Worm (Caenorhabditis elegans): Measurements from ENCODE around the gene pan-1.

pan-1 gene

ce11 chrIII:4568030-4568429 lies 5.5 kb downstream of the pan-1 start, which contains the start of gene mlcd-1:
Gene mlcd-1, minus strand, starts transcription at chrIII:4568130.
- TF ChIP-seq zip-5 (tag; optimal IDR thresholded peaks at IDR 0.05) (no peak), pax-1 (tag; optimal IDR thresholded peaks at IDR 0.05) (no peak), dmd-4 (tag; optimal IDR thresholded peaks at IDR 0.05; ENCODE audit: borderline replicate concordance) (no peak), odd-2 (tag; optimal IDR thresholded peaks at IDR 0.05) (no peak), elt-2 (tag; optimal IDR thresholded peaks at IDR 0.05) (no peak), ceh-2 (tag; optimal IDR thresholded peaks at IDR 0.05) (no peak), unc-42 (tag; optimal IDR thresholded peaks at IDR 0.05) (no peak), npax-4 (tag; optimal IDR thresholded peaks at IDR 0.05) (no peak), Y22D7AL.16 (tag; optimal IDR thresholded peaks at IDR 0.05) (no peak), sox-4 (tag; optimal IDR thresholded peaks at IDR 0.05) (no peak), eyg-1 (tag; optimal IDR thresholded peaks at IDR 0.05) (no peak), ama-1 (optimal IDR thresholded peaks at IDR 0.05) (no peak)

ce11 chrIII:4568455-4568854 lies 5.9 kb downstream of the pan-1 start, which contains the start of gene idhg-1:
Gene idhg-1, plus strand, starts transcription at chrIII:4568797.
- TF ChIP-seq hlh-30 (tag; optimal IDR thresholded peaks at IDR 0.05; ENCODE audit: insufficient read depth) (peak; percentile 68), fax-1 (tag; optimal IDR thresholded peaks at IDR 0.05) (peak; percentile 97), sdc-2 (tag; optimal IDR thresholded peaks at IDR 0.05) (peak; percentile 88), ceh-6 (GFP tag; optimal IDR thresholded peaks at IDR 0.05) (peak; percentile 87), nfya-1 (tag; optimal IDR thresholded peaks at IDR 0.05) (peak; percentile 96), K02D7.2 (tag; optimal IDR thresholded peaks at IDR 0.05) (peak; percentile 90), ets-4 (tag; optimal IDR thresholded peaks at IDR 0.05) (peak; percentile 89), ceh-30 (tag; optimal IDR thresholded peaks at IDR 0.05) (peak; percentile 48), elt-2 (tag; optimal IDR thresholded peaks at IDR 0.05) (peak; percentile 99), T23F11.4 (GFP tag; optimal IDR thresholded peaks at IDR 0.05) (peak; percentile 92), pax-1 (tag; optimal IDR thresholded peaks at IDR 0.05) (no peak), dmd-4 (tag; optimal IDR thresholded peaks at IDR 0.05; ENCODE audit: borderline replicate concordance) (peak; percentile 94), gmeb-2 (tag; optimal IDR thresholded peaks at IDR 0.05) (peak; percentile 93), ceh-19 (GFP tag; optimal IDR thresholded peaks at IDR 0.05) (peak; percentile 96), pros-1 (tag; optimal IDR thresholded peaks at IDR 0.05) (no peak), pag-3 (tag; optimal IDR thresholded peaks at IDR 0.05; ENCODE audit: borderline replicate concordance) (peak; percentile 93), lim-6 (tag; optimal IDR thresholded peaks at IDR 0.05) (peak; percentile 95), ceh-48 (tag; optimal IDR thresholded peaks at IDR 0.05) (peak; percentile 96), ref-2 (tag; optimal IDR thresholded peaks at IDR 0.05) (peak; percentile 99), hlh-6 (tag; optimal IDR thresholded peaks at IDR 0.05) (peak; percentile 98), unc-42 (tag; optimal IDR thresholded peaks at IDR 0.05) (peak; percentile 67), ama-1 (optimal IDR thresholded peaks at IDR 0.05) (no peak), C08G9.2 (tag; optimal IDR thresholded peaks at IDR 0.05) (peak; percentile 95), npax-4 (tag; optimal IDR thresholded peaks at IDR 0.05) (peak; percentile 94), dve-1 (tag; optimal IDR thresholded peaks at IDR 0.05) (peak; percentile 37), Y22D7AL.16 (tag; optimal IDR thresholded peaks at IDR 0.05) (peak; percentile 91), tbx-2 (tag; optimal IDR thresholded peaks at IDR 0.05) (peak; percentile 99), ceh-9 (tag; optimal IDR thresholded peaks at IDR 0.05) (peak; percentile 58), pqm-1 (tag; optimal IDR thresholded peaks at IDR 0.05) (peak; percentile 85), fkh-10 (GFP tag; optimal IDR thresholded peaks at IDR 0.05) (peak; percentile 90), unc-55 (GFP tag; optimal IDR thresholded peaks at IDR 0.05) (no peak), hlh-15 (tag; optimal IDR thresholded peaks at IDR 0.05) (peak; percentile 97), ceh-31 (tag; optimal IDR thresholded peaks at IDR 0.05) (peak; percentile 98), ceh-34 (tag; optimal IDR thresholded peaks at IDR 0.05) (peak; percentile 98), mec-3 (tag; optimal IDR thresholded peaks at IDR 0.05; ENCODE audit: borderline replicate concordance) (peak; percentile 91), syd-9 (tag; optimal IDR thresholded peaks at IDR 0.05) (peak; percentile 98), ceh-18 (tag; optimal IDR thresholded peaks at IDR 0.05) (peak; percentile 90), ttx-3 (tag; optimal IDR thresholded peaks at IDR 0.05) (peak; percentile 97), ceh-24 (tag; optimal IDR thresholded peaks at IDR 0.05) (peak; percentile 94), ceh-45 (GFP tag; IDR thresholded peaks at IDR 0.05) (peak; percentile 85), elt-4 (tag; optimal IDR thresholded peaks at IDR 0.05) (peak; percentile 99), rnt-1 (tag; optimal IDR thresholded peaks at IDR 0.05) (peak; percentile 94), unc-3 (GFP tag; conservative IDR thresholded peaks at IDR 0.05) (peak; percentile 97), unc-3 (tag; optimal IDR thresholded peaks at IDR 0.05) (peak; percentile 96), lin-11 (tag; optimal IDR thresholded peaks at IDR 0.05) (peak; percentile 90)

Data from whole organism, late embryonic.